Fruit fly (Drosophila melanogaster): ENCODE results near the gene CG43230.

DNA sequence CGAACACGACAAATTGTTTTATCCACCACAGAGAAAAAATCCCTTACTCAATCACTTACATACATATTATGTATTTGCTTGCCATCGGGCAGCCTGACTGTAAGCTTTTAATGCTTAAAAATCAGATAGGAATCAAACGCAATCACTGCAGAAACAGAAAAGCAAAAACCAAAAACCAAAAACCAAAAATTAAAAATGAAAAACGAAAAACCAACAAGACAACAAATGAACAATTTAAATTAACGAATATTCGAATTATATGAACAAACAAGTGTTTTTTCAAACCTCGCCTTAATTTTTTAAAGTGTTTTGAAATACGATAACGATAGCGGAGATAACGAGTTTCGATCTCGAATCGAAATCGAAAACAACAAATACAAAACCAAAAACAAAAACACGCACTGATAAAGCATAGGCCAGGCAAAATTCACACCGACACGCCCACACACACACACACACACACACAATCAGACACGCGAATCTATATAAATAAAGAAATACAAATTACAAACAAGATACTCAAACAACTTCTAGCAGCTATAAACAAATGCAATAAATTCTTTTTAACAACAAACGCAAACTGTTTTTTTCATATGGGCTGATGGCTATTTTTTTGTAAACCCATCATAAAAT lies 39.3 kb downstream of the CG43230 start:
- no peak for TF ChIP-seq jim (GFP tag; optimal IDR thresholded peaks at IDR 0.05)
- no peak for TF ChIP-seq Mio (GFP tag; optimal IDR thresholded peaks at IDR 0.05)

Measured in whole organism, wandering third instar larva.